Fruit fly (Drosophila melanogaster) whole organism, prepupa: ENCODE data around the gene CG5909.

Experiments used
- Blimp-1 ChIP-seq: fragments of 200-800 bp; sonication (Bioruptor generic); optimal IDR thresholded peaks from 3 replicates; lab custom pipeline; 2017; ENCODE audit warnings: missing biosample characterization, missing genetic modification characterization, mild to moderate bottlenecking, moderate library complexity, missing genetic modification reagents
- CG10631 ChIP-seq: fragments of 200-800 bp; sonication (Bioruptor generic); optimal IDR thresholded peaks from 2 replicates; lab custom pipeline; 2016; ENCODE audit warnings: missing biosample characterization, missing genetic modification characterization
- CG10669 ChIP-seq: fragments of 200-800 bp; sonication (Bioruptor generic); optimal IDR thresholded peaks from 3 replicates; lab custom pipeline; 2018; ENCODE audit warnings: missing biosample characterization, mild to moderate bottlenecking, missing genetic modification characterization, moderate library complexity
- CG11294 ChIP-seq: fragments of 200-800 bp; sonication (Bioruptor generic); IDR thresholded peaks from 2 replicates; pipeline ENCODE4 v1.3.6; 2022; ENCODE audit warnings: missing biosample characterization, missing genetic modification characterization
- CG11762 ChIP-seq: fragments of 200-800 bp; sonication (Bioruptor generic); optimal IDR thresholded peaks from 3 replicates; lab custom pipeline; 2016; ENCODE audit warnings: missing biosample characterization, missing genetic modification characterization; ENCODE audit not compliant: insufficient read depth
- CG11902 ChIP-seq: fragments of 200-800 bp; sonication (Bioruptor generic); optimal IDR thresholded peaks from 3 replicates; lab custom pipeline; 2016; ENCODE audit warnings: missing biosample characterization, missing genetic modification characterization
- CG1621 ChIP-seq: fragments of 200-800 bp; sonication (Bioruptor generic); optimal IDR thresholded peaks from 3 replicates; lab custom pipeline; 2018; ENCODE audit warnings: missing biosample characterization, mild to moderate bottlenecking, missing genetic modification characterization
- CG16779 ChIP-seq: fragments of 200-800 bp; sonication (Bioruptor generic); optimal IDR thresholded peaks from 3 replicates; lab custom pipeline; 2017; ENCODE audit warnings: missing biosample characterization, mild to moderate bottlenecking, missing genetic modification characterization
- CG3032 ChIP-seq: fragments of 200-800 bp; optimal IDR thresholded peaks from 2 replicates; lab custom pipeline; 2019; ENCODE audit warnings: missing biosample characterization, mild to moderate bottlenecking, missing genetic modification characterization, moderate library complexity
- CG31627 ChIP-seq: fragments of 200-800 bp; sonication (Bioruptor generic); optimal IDR thresholded peaks from 3 replicates; lab custom pipeline; 2016; ENCODE audit warnings: missing biosample characterization, missing genetic modification characterization
- CG32006 ChIP-seq: fragments of 200-800 bp; sonication (Bioruptor generic); optimal IDR thresholded peaks from 3 replicates; lab custom pipeline; 2017; ENCODE audit warnings: missing biosample characterization, mild to moderate bottlenecking, missing genetic modification characterization
- CG34406 ChIP-seq: fragments of 200-800 bp; sonication (Bioruptor generic); optimal IDR thresholded peaks from 3 replicates; lab custom pipeline; 2016; ENCODE audit warnings: missing biosample characterization, missing genetic modification characterization
- CG4318 ChIP-seq: fragments of 200-800 bp; sonication (Bioruptor generic); optimal IDR thresholded peaks from 3 replicates; lab custom pipeline; 2017; ENCODE audit warnings: missing biosample characterization, mild to moderate bottlenecking, missing genetic modification characterization
- CG6163 ChIP-seq: fragments of 200-800 bp; sonication (Bioruptor generic); IDR thresholded peaks from 3 replicates; pipeline ENCODE4 v1.3.6; 2022; ENCODE audit warnings: missing biosample characterization, missing genetic modification characterization
- CG6276 ChIP-seq: fragments of 200-800 bp; sonication (Bioruptor generic); optimal IDR thresholded peaks from 2 replicates; lab custom pipeline; 2017; ENCODE audit warnings: missing biosample characterization, mild to moderate bottlenecking, missing genetic modification characterization
- CG6792 ChIP-seq: fragments of 200-800 bp; sonication (Bioruptor generic); optimal IDR thresholded peaks from 3 replicates; lab custom pipeline; 2016; ENCODE audit warnings: missing biosample characterization, missing genetic modification characterization
- CG6808 ChIP-seq: fragments of 200-800 bp; sonication (Bioruptor generic); optimal IDR thresholded peaks from 3 replicates; lab custom pipeline; 2017; ENCODE audit warnings: missing biosample characterization, missing genetic modification characterization, mild to moderate bottlenecking, moderate library complexity, missing genetic modification reagents
- CG6854 ChIP-seq: fragments of 200-800 bp; sonication (Bioruptor generic); optimal IDR thresholded peaks from 2 replicates; lab custom pipeline; 2017; ENCODE audit warnings: missing biosample characterization, mild to moderate bottlenecking, missing genetic modification characterization
- CG7368 ChIP-seq: fragments of 200-800 bp; sonication (Bioruptor generic); optimal IDR thresholded peaks from 3 replicates; lab custom pipeline; 2016; ENCODE audit warnings: missing biosample characterization, missing genetic modification characterization
- CG8119 ChIP-seq: fragments of 200-800 bp; sonication (Bioruptor generic); IDR thresholded peaks from 3 replicates; pipeline ENCODE4 v1.3.6; 2022; ENCODE audit warnings: missing biosample characterization, missing genetic modification characterization
- CG8632 ChIP-seq: fragments of 200-800 bp; sonication (Bioruptor generic); optimal IDR thresholded peaks from 3 replicates; lab custom pipeline; 2016; ENCODE audit warnings: missing biosample characterization, missing genetic modification characterization
- Eip75B ChIP-seq: fragments of 200-800 bp; sonication (Bioruptor generic); optimal IDR thresholded peaks from 3 replicates; lab custom pipeline; 2016; ENCODE audit warnings: missing biosample characterization, missing genetic modification characterization
- Eip93F ChIP-seq: fragments of 200-800 bp; sonication (Bioruptor generic); optimal IDR thresholded peaks from 2 replicates; lab custom pipeline; 2016; ENCODE audit warnings: missing biosample characterization, mild to moderate bottlenecking, missing genetic modification characterization
- Ets96B ChIP-seq: fragments of 200-800 bp; optimal IDR thresholded peaks from 2 replicates; lab custom pipeline; 2019; ENCODE audit warnings: missing biosample characterization, mild to moderate bottlenecking, missing genetic modification characterization, moderate library complexity
- Gug ChIP-seq: fragments of 200-800 bp; sonication (Bioruptor generic); IDR thresholded peaks from 2 replicates; pipeline ENCODE4 v1.3.6; 2022; ENCODE audit warnings: missing biosample characterization, missing genetic modification characterization
- Hr38 ChIP-seq: sonication (Bioruptor generic); optimal IDR thresholded peaks from 2 replicates; lab custom pipeline; 2016; ENCODE audit warnings: missing biosample characterization, missing genetic modification characterization
- Hr39 ChIP-seq: fragments of 200-800 bp; sonication (Bioruptor generic); optimal IDR thresholded peaks from 2 replicates; lab custom pipeline; 2016; ENCODE audit warnings: missing biosample characterization, missing genetic modification characterization
- Lpt ChIP-seq: fragments of 200-800 bp; sonication (Bioruptor generic); optimal IDR thresholded peaks from 3 replicates; lab custom pipeline; 2016; ENCODE audit warnings: missing biosample characterization, missing genetic modification characterization
- Met ChIP-seq: fragments of 200-800 bp; sonication (Bioruptor generic); optimal IDR thresholded peaks from 3 replicates; lab custom pipeline; 2016; ENCODE audit warnings: missing biosample characterization, missing genetic modification characterization
- OdsH ChIP-seq: fragments of 200-800 bp; sonication (Bioruptor generic); optimal IDR thresholded peaks from 3 replicates; lab custom pipeline; 2016; ENCODE audit warnings: missing biosample characterization, missing genetic modification characterization
- Smox ChIP-seq: fragments of 200-800 bp; sonication (Bioruptor generic); optimal IDR thresholded peaks from 3 replicates; lab custom pipeline; 2016; ENCODE audit warnings: missing biosample characterization, missing genetic modification characterization
- Sox102F ChIP-seq: fragments of 200-800 bp; sonication (Bioruptor generic); optimal IDR thresholded peaks from 2 replicates; lab custom pipeline; 2016; ENCODE audit warnings: missing biosample characterization, mild to moderate bottlenecking, missing genetic modification characterization
- Sox14 ChIP-seq: fragments of 200-800 bp; sonication (Bioruptor generic); optimal IDR thresholded peaks from 3 replicates; lab custom pipeline; 2016; ENCODE audit warnings: missing biosample characterization, missing genetic modification characterization
- achi ChIP-seq: fragments of 200-800 bp; sonication (Bioruptor generic); optimal IDR thresholded peaks from 3 replicates; lab custom pipeline; 2016; ENCODE audit warnings: missing biosample characterization, missing genetic modification characterization
- acj6 ChIP-seq: fragments of 200-800 bp; sonication (Bioruptor generic); optimal IDR thresholded peaks from 3 replicates; lab custom pipeline; 2016; ENCODE audit warnings: missing biosample characterization, missing genetic modification characterization
- cyc ChIP-seq: fragments of 200-800 bp; sonication (Bioruptor generic); optimal IDR thresholded peaks from 3 replicates; lab custom pipeline; 2016; ENCODE audit warnings: missing biosample characterization, missing genetic modification characterization
- dac ChIP-seq: fragments of 200-800 bp; sonication (Bioruptor generic); optimal IDR thresholded peaks from 2 replicates; lab custom pipeline; 2017; ENCODE audit warnings: missing biosample characterization, mild to moderate bottlenecking, missing genetic modification characterization
- dsx ChIP-seq: fragments of 200-800 bp; optimal IDR thresholded peaks from 3 replicates; lab custom pipeline; 2019; ENCODE audit warnings: missing biosample characterization, mild to moderate bottlenecking, missing genetic modification characterization, moderate library complexity; ENCODE audit not compliant: poor library complexity, severe bottlenecking
- esn ChIP-seq: fragments of 200-800 bp; sonication (Bioruptor generic); optimal IDR thresholded peaks from 2 replicates; lab custom pipeline; 2016; ENCODE audit warnings: missing biosample characterization, mild to moderate bottlenecking, missing genetic modification characterization, moderate library complexity
- fd59A ChIP-seq: fragments of 200-800 bp; sonication (Bioruptor generic); optimal IDR thresholded peaks from 2 replicates; lab custom pipeline; 2017; ENCODE audit warnings: missing biosample characterization, mild to moderate bottlenecking, missing genetic modification characterization, missing genetic modification reagents
- fd85E ChIP-seq: fragments of 200-800 bp; sonication (Bioruptor generic); optimal IDR thresholded peaks from 3 replicates; lab custom pipeline; 2016; ENCODE audit warnings: missing biosample characterization, missing genetic modification characterization
- lz ChIP-seq: fragments of 200-800 bp; sonication (Bioruptor generic); optimal IDR thresholded peaks from 3 replicates; lab custom pipeline; 2016; ENCODE audit warnings: missing biosample characterization, missing genetic modification characterization
- pdm3 ChIP-seq: fragments of 200-800 bp; sonication (Bioruptor generic); optimal IDR thresholded peaks from 3 replicates; lab custom pipeline; 2016; ENCODE audit warnings: missing biosample characterization, missing genetic modification characterization
- salr ChIP-seq, 2 experiments: fragments of 200-800 bp; sonication (Bioruptor generic); optimal IDR thresholded peaks; 3 replicates each; lab custom pipeline; 2016 to 2018; ENCODE audit warnings: missing biosample characterization in 2 of 2, missing genetic modification characterization in 2 of 2, mild to moderate bottlenecking in 1 of 2
- ss ChIP-seq, 2 experiments: fragments of 200-800 bp; sonication (Bioruptor generic); optimal IDR thresholded peaks; 2 replicates in 1 of 2; 3 replicates in 1 of 2; lab custom pipeline; 2017 to 2018; ENCODE audit warnings: mild to moderate bottlenecking in 2 of 2, missing biosample characterization in 2 of 2, missing genetic modification characterization in 2 of 2, moderate library complexity in 1 of 2
- svp ChIP-seq: fragments of 200-800 bp; sonication (Bioruptor generic); peaks from one replicate; lab custom pipeline; 2016; ENCODE audit warnings: missing biosample characterization, missing genetic modification characterization
- topi ChIP-seq: fragments of 200-800 bp; sonication (Bioruptor generic); optimal IDR thresholded peaks from 3 replicates; lab custom pipeline; 2016; ENCODE audit warnings: missing biosample characterization, missing genetic modification characterization
- vri ChIP-seq: fragments of 200-800 bp; sonication (Bioruptor generic); optimal IDR thresholded peaks from 3 replicates; lab custom pipeline; 2016; ENCODE audit warnings: missing biosample characterization, mild to moderate bottlenecking, missing genetic modification characterization

Gene CG5909

DNA sequence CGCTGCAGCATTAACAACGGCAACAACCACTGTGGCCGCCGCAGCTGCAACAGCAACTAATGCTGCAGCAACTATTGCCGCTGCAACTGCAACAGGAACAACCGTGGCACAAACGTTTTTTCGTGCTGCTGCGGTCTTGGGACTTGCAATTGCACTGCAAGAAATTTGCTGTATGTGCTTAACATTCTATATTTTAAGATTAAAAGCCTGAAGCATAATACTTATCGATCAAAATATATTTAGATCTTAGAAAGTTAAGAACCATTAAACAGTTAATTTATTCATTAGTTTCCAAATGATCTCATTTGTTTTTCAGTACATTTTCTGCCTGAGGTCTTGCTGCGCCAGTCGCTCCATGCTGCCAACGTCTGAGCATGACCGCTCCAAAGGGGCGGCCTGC lies 20.1 kb downstream of the CG5909 start (continued):
- no peak for TF ChIP-seq Blimp-1 (GFP tag; lab: Kevin White, UChicago)
- no peak for TF ChIP-seq CG7368
- no peak for TF ChIP-seq Eip93F (GFP tag; lab: Kevin White, UChicago)
- peak; percentile 49 for TF ChIP-seq OdsH (GFP tag; lab: Kevin White, UChicago)
- TF ChIP-seq CG3032 (tag; lab: Kevin White, UChicago), result peak; percentile 14
- TF ChIP-seq CG8119, result peak; percentile 77
- peak; percentile 72 for TF ChIP-seq CG6276 (GFP tag; lab: Kevin White, UChicago)

DNA sequence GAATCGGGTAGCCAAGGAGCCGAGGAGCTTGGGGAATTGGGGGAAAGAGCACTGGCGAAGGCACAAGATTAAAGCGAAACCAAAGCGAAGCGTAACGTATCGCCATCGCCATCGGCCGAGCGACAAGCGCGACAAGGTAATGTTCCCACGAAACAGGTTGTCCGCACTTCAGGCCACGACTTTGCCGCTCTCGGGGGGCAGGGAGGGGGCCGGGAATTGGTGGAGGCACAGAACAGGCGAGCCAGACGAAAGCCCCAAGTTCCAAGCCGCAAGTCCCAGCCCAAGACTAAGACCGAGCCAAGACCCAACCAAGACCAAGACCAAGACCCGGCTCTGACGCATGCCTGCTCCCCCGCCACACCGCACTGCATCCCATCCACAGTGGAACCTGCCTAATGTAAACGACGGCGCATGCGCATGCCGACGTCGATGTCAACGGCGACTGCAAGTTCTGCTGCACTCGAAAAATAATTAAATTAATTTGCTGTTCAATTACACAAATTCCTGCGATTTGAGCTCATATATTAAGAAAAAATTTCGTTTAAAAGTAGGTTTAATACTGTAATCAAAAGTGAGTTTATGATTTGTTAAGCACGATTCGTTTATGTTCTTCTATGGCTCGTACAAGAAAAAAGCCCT lies 25.1 kb downstream of the CG5909 start:
- TF ChIP-seq CG3032 (tag; lab: Kevin White, UChicago) (peak; percentile 65), topi (GFP tag; lab: Kevin White, UChicago) (peak; percentile 61), CG6854 (GFP tag; lab: Kevin White, UChicago) (peak; percentile 92), Gug (GFP tag; lab: Robert Waterston, UW) (peak; percentile 30; the same call in 1 of the 2 replicates), CG10669 (GFP tag; lab: Kevin White, UChicago) (peak; percentile 60), dsx (GFP tag; lab: Kevin White, UChicago) (peak; percentile 46), CG11294 (GFP tag; lab: Robert Waterston, UW) (no peak), vri (GFP tag; lab: Kevin White, UChicago) (peak; percentile 27), esn (peak; percentile 66), CG6276 (GFP tag; lab: Kevin White, UChicago) (no peak), CG6808 (GFP tag; lab: Kevin White, UChicago) (peak; percentile 33), Sox14 (peak; percentile 66), CG10631 (peak; percentile 58), OdsH (GFP tag; lab: Kevin White, UChicago) (peak; percentile 60), CG34406 (GFP tag; lab: Kevin White, UChicago) (peak; percentile 23), fd59A (GFP tag; lab: Kevin White, UChicago) (peak; percentile 50), CG16779 (tag; lab: Kevin White, UChicago) (peak; percentile 7), Sox102F (peak; percentile 63), fd85E (no peak), acj6 (GFP tag; lab: Kevin White, UChicago) (peak; percentile 59), CG32006 (GFP tag; lab: Kevin White, UChicago) (peak; percentile 54), Smox (GFP tag; lab: Kevin White, UChicago) (peak; percentile 57), Hr38 (no peak), svp (GFP tag; lab: Kevin White, UChicago) (peak; percentile 82), cyc (GFP tag; lab: Kevin White, UChicago) (peak; percentile 63), CG6163 (GFP tag; lab: Robert Waterston, UW) (peak; percentile 73; the same call in 2 of the 3 replicates), Lpt (peak; percentile 30), Ets96B (tag; lab: Kevin White, UChicago) (peak; percentile 72), salr (GFP tag; optimal IDR thresholded peaks at IDR 0.05; lab: Kevin White, UChicago) (no peak), CG11902 (peak; percentile 32), Eip75B (GFP tag; lab: Kevin White, UChicago) (peak; percentile 72), pdm3 (GFP tag; lab: Kevin White, UChicago) (peak; percentile 71), CG4318 (GFP tag; lab: Kevin White, UChicago) (no peak), CG8119 (peak; percentile 32; the same call in 1 of the 3 replicates), CG31627 (GFP tag; lab: Kevin White, UChicago) (peak; percentile 59), dac (GFP tag; lab: Kevin White, UChicago) (no peak), Met (peak; percentile 73), Blimp-1 (GFP tag; lab: Kevin White, UChicago) (peak; percentile 22), lz (GFP tag; lab: Kevin White, UChicago) (peak; percentile 64), achi (GFP tag; lab: Kevin White, UChicago) (peak; percentile 51), CG6792 (GFP tag; lab: Kevin White, UChicago) (peak; percentile 58), CG11762 (no peak), Hr39 (peak; percentile 72), ss (GFP tag; optimal IDR thresholded peaks at IDR 0.05; lab: Kevin White, UChicago) (peak; percentile 51 to 74), CG8632 (GFP tag; lab: Kevin White, UChicago) (peak; percentile 22), CG1621 (tag; lab: Kevin White, UChicago) (peak; percentile 40)
